Worm (Caenorhabditis elegans) whole organism, young adult: ENCODE data around the gene irld-3.

Experiments used
- F49E8.2 ChIP-seq: sonication (generic microtip); optimal IDR thresholded peaks from 3 replicates; lab custom pipeline; 2017; ENCODE audit warnings: missing genetic modification characterization, mild to moderate bottlenecking, missing compliant biosample characterization, antibody characterized with exemption, moderate library complexity; ENCODE audit not compliant: insufficient read depth
- K11D2.4 ChIP-seq: fragments of 200-800 bp; sonication (Bioruptor generic); IDR thresholded peaks from 2 replicates; pipeline ENCODE4 v1.3.6; 2022; ENCODE audit warnings: missing genetic modification reagents, missing genetic modification characterization, missing compliant biosample characterization
- Y53F4B.3 ChIP-seq: fragments of 200-800 bp; sonication (Bioruptor generic); IDR thresholded peaks from 2 replicates; pipeline ENCODE4 v1.3.6; 2022; ENCODE audit warnings: missing genetic modification reagents, missing genetic modification characterization, missing compliant biosample characterization
- Y95B8A.8 ChIP-seq: fragments of 200-800 bp; sonication (Bioruptor generic); IDR thresholded peaks from 2 replicates; pipeline ENCODE4 v1.3.6; 2022; ENCODE audit warnings: missing genetic modification reagents, missing genetic modification characterization, missing compliant biosample characterization
- akir-1 ChIP-seq: fragments of 200-800 bp; sonication (Bioruptor generic); optimal IDR thresholded peaks from 2 replicates; lab custom pipeline; 2018; ENCODE audit warnings: mild to moderate bottlenecking, missing genetic modification characterization, moderate library complexity, missing compliant biosample characterization
- attf-6 ChIP-seq: fragments of 200-800 bp; sonication (Bioruptor generic); IDR thresholded peaks from 2 replicates; pipeline ENCODE4 v1.3.6; 2022; ENCODE audit warnings: missing genetic modification reagents, missing genetic modification characterization, missing compliant biosample characterization
- ccch-3 ChIP-seq: fragments of 200-800 bp; sonication (Bioruptor generic); optimal IDR thresholded peaks from 2 replicates; lab custom pipeline; 2018; ENCODE audit warnings: mild to moderate bottlenecking, missing genetic modification characterization, missing compliant biosample characterization
- cebp-1 ChIP-seq, 2 experiments: fragments of 200-800 bp in 1 of 2; sonication (Bioruptor generic) in 1 of 2; sonication (generic microtip) in 1 of 2; IDR thresholded peaks in 1 of 2; optimal IDR thresholded peaks in 1 of 2; 2 replicates each; pipeline versions ENCODE4 v1.3.6 to Lab custom; 2017 to 2022; ENCODE audit warnings: missing compliant biosample characterization in 2 of 2, missing genetic modification characterization in 2 of 2, mild to moderate bottlenecking in 1 of 2, missing genetic modification reagents in 1 of 2, moderate library complexity in 1 of 2
- ceh-40 ChIP-seq: fragments of 200-800 bp; sonication (Bioruptor generic); IDR thresholded peaks from 2 replicates; pipeline ENCODE4 v1.3.6; 2022; ENCODE audit warnings: missing genetic modification characterization, missing compliant biosample characterization
- ceh-79 ChIP-seq: sonication (generic microtip); optimal IDR thresholded peaks from 2 replicates; lab custom pipeline; 2017; ENCODE audit warnings: mild to moderate bottlenecking, missing genetic modification characterization, missing compliant biosample characterization
- ceh-91 ChIP-seq: fragments of 200-800 bp; sonication (Bioruptor generic); IDR thresholded peaks from 2 replicates; pipeline ENCODE4 v1.3.6; 2022; ENCODE audit warnings: missing genetic modification reagents, missing genetic modification characterization, missing compliant biosample characterization
- dox-1 ChIP-seq: fragments of 200-800 bp; sonication (Bioruptor generic); IDR thresholded peaks from 2 replicates; pipeline ENCODE4 v1.3.6; 2022; ENCODE audit warnings: missing genetic modification reagents, missing genetic modification characterization, missing compliant biosample characterization
- dpff-1 ChIP-seq: sonication (generic microtip); optimal IDR thresholded peaks from 2 replicates; lab custom pipeline; 2017; ENCODE audit warnings: mild to moderate bottlenecking, missing genetic modification characterization, missing compliant biosample characterization
- egl-44 ChIP-seq: fragments of 200-800 bp; sonication (Bioruptor generic); IDR thresholded peaks from 2 replicates; pipeline ENCODE4 v1.3.6; 2022; ENCODE audit warnings: missing genetic modification reagents, missing genetic modification characterization, missing compliant biosample characterization
- ekl-4 ChIP-seq: fragments of 200-800 bp; sonication (Bioruptor generic); IDR thresholded peaks from 2 replicates; pipeline ENCODE4 v1.3.6; 2022; ENCODE audit warnings: missing genetic modification reagents, missing genetic modification characterization, missing compliant biosample characterization
- fkh-3 ChIP-seq: sonication (generic microtip); optimal IDR thresholded peaks from 2 replicates; lab custom pipeline; 2016; ENCODE audit warnings: mild to moderate bottlenecking, missing genetic modification characterization, missing compliant biosample characterization
- hlh-12 ChIP-seq: sonication (generic microtip); optimal IDR thresholded peaks from 2 replicates; lab custom pipeline; 2016; ENCODE audit warnings: missing genetic modification characterization, missing compliant biosample characterization
- hlh-26 ChIP-seq: fragments of 200-800 bp; sonication (Bioruptor generic); conservative IDR thresholded peaks from 2 replicates; pipeline ENCODE4 v1.3.6; 2022; ENCODE audit warnings: missing genetic modification reagents, missing genetic modification characterization, missing compliant biosample characterization
- hmg-1.2 ChIP-seq: fragments of 200-800 bp; sonication (Bioruptor generic); IDR thresholded peaks from 2 replicates; pipeline ENCODE4 v1.3.6; 2022; ENCODE audit warnings: missing genetic modification reagents, missing genetic modification characterization, missing compliant biosample characterization
- hrde-1 ChIP-seq: sonication (generic microtip); optimal IDR thresholded peaks from 2 replicates; lab custom pipeline; 2016; ENCODE audit warnings: missing genetic modification characterization, mild to moderate bottlenecking, missing compliant biosample characterization, moderate library complexity, missing genotype, missing genetic modification reagents, borderline replicate concordance
- hsf-1 ChIP-seq: fragments of 200-800 bp; sonication (Bioruptor generic); IDR thresholded peaks from 2 replicates; pipeline ENCODE4 v1.3.6; 2022; ENCODE audit warnings: missing genetic modification reagents, missing genetic modification characterization, missing compliant biosample characterization
- lag-1 ChIP-seq: fragments of 200-800 bp; sonication (Bioruptor generic); IDR thresholded peaks from 2 replicates; pipeline ENCODE4 v1.3.6; 2022; ENCODE audit warnings: missing genetic modification reagents, missing genetic modification characterization, missing compliant biosample characterization
- let-526 ChIP-seq: fragments of 200-800 bp; sonication (Bioruptor generic); IDR thresholded peaks from 2 replicates; pipeline ENCODE4 v1.3.6; 2022; ENCODE audit warnings: missing genetic modification reagents, missing genetic modification characterization, missing compliant biosample characterization
- let-607 ChIP-seq, 2 experiments: fragments of 200-800 bp in 1 of 2; sonication (Bioruptor generic) in 1 of 2; sonication (generic microtip) in 1 of 2; optimal IDR thresholded peaks; 2 replicates each; lab custom pipeline; 2016 to 2018; ENCODE audit warnings: mild to moderate bottlenecking in 2 of 2, missing compliant biosample characterization in 2 of 2, missing genetic modification characterization in 2 of 2, moderate library complexity in 2 of 2, missing genotype in 1 of 2
- lin-54 ChIP-seq: fragments of 200-800 bp; sonication (Bioruptor generic); optimal IDR thresholded peaks from 2 replicates; lab custom pipeline; 2018; ENCODE audit warnings: mild to moderate bottlenecking, missing genetic modification characterization, missing compliant biosample characterization
- lir-1 ChIP-seq: fragments of 200-800 bp; sonication (Bioruptor generic); conservative IDR thresholded peaks from 2 replicates; pipeline ENCODE4 v1.3.6; 2022; ENCODE audit warnings: missing genetic modification reagents, missing genetic modification characterization, missing compliant biosample characterization
- lsl-1 ChIP-seq: fragments of 200-800 bp; sonication (Bioruptor generic); optimal IDR thresholded peaks from 2 replicates; lab custom pipeline; 2018; ENCODE audit warnings: mild to moderate bottlenecking, missing genetic modification characterization, moderate library complexity, missing compliant biosample characterization
- mes-4 ChIP-seq: sonication (generic microtip); optimal IDR thresholded peaks from 2 replicates; lab custom pipeline; 2016; ENCODE audit warnings: missing genotype, missing genetic modification characterization, missing compliant biosample characterization
- nfya-1 ChIP-seq: sonication (generic microtip); optimal IDR thresholded peaks from 2 replicates; lab custom pipeline; 2017; ENCODE audit warnings: antibody characterized with exemption, missing compliant biosample characterization, missing genetic modification characterization, borderline replicate concordance; ENCODE audit not compliant: insufficient read depth
- nhr-27 ChIP-seq: fragments of 200-800 bp; sonication (Bioruptor generic); optimal IDR thresholded peaks from 2 replicates; lab custom pipeline; 2018; ENCODE audit warnings: mild to moderate bottlenecking, missing genetic modification characterization, moderate library complexity, missing compliant biosample characterization
- rec-8 ChIP-seq, 2 experiments: sonication (generic microtip); optimal IDR thresholded peaks; 2 replicates each; lab custom pipeline; 2016; ENCODE audit warnings: mild to moderate bottlenecking in 2 of 2, missing genetic modification characterization in 2 of 2, missing genetic modification reagents in 2 of 2, missing genotype in 2 of 2, missing biosample characterization in 1 of 2, missing compliant biosample characterization in 1 of 2, moderate library complexity in 1 of 2
- snpc-1.1 ChIP-seq: sonication (generic microtip); optimal IDR thresholded peaks from 2 replicates; lab custom pipeline; 2017; ENCODE audit warnings: missing genetic modification characterization, mild to moderate bottlenecking, missing compliant biosample characterization, antibody characterized with exemption, moderate library complexity, missing genotype, missing genetic modification reagents; ENCODE audit not compliant: insufficient read depth
- somi-1 ChIP-seq: fragments of 200-800 bp; sonication (Bioruptor generic); optimal IDR thresholded peaks from 2 replicates; lab custom pipeline; 2018; ENCODE audit warnings: mild to moderate bottlenecking, missing genetic modification characterization, missing compliant biosample characterization
- sptf-2 ChIP-seq: fragments of 200-800 bp; sonication (Bioruptor generic); optimal IDR thresholded peaks from 2 replicates; lab custom pipeline; 2018; ENCODE audit warnings: mild to moderate bottlenecking, missing genetic modification characterization, missing compliant biosample characterization
- unc-62 ChIP-seq: fragments of 150-350 bp; optimal IDR thresholded peaks from 2 replicates; lab custom pipeline; 2014; ENCODE audit warnings: missing biosample characterization, missing genetic modification reagents, missing genetic modification characterization
- zfh-2 ChIP-seq: fragments of 200-800 bp; sonication (Bioruptor generic); conservative IDR thresholded peaks from 2 replicates; pipeline ENCODE4 v1.3.6; 2022; ENCODE audit warnings: missing genetic modification reagents, missing genetic modification characterization, missing compliant biosample characterization
- zim-3 ChIP-seq: sonication (generic microtip); optimal IDR thresholded peaks from 2 replicates; lab custom pipeline; 2017; ENCODE audit warnings: mild to moderate bottlenecking, missing genetic modification characterization, moderate library complexity, missing compliant biosample characterization
- ztf-18 ChIP-seq: sonication (generic microtip); optimal IDR thresholded peaks from 2 replicates; lab custom pipeline; 2016; ENCODE audit warnings: missing genotype, mild to moderate bottlenecking, missing genetic modification characterization, missing compliant biosample characterization
- ztf-22 ChIP-seq: fragments of 200-800 bp; sonication (Bioruptor generic); optimal IDR thresholded peaks from 2 replicates; lab custom pipeline; 2018; ENCODE audit warnings: mild to moderate bottlenecking, missing genetic modification characterization, moderate library complexity, missing compliant biosample characterization
- ztf-25 ChIP-seq: fragments of 200-800 bp; sonication (Bioruptor generic); IDR thresholded peaks from 2 replicates; pipeline ENCODE4 v1.3.6; 2022; ENCODE audit warnings: missing genetic modification reagents, missing genetic modification characterization, missing compliant biosample characterization
- ztf-26 ChIP-seq: sonication (generic microtip); optimal IDR thresholded peaks from 2 replicates; lab custom pipeline; 2017; ENCODE audit warnings: missing genetic modification characterization, missing compliant biosample characterization
- ztf-3 ChIP-seq: fragments of 200-800 bp; sonication (Bioruptor generic); optimal IDR thresholded peaks from 2 replicates; lab custom pipeline; 2018; ENCODE audit warnings: mild to moderate bottlenecking, missing genetic modification characterization, missing compliant biosample characterization

irld-3 gene

DNA sequence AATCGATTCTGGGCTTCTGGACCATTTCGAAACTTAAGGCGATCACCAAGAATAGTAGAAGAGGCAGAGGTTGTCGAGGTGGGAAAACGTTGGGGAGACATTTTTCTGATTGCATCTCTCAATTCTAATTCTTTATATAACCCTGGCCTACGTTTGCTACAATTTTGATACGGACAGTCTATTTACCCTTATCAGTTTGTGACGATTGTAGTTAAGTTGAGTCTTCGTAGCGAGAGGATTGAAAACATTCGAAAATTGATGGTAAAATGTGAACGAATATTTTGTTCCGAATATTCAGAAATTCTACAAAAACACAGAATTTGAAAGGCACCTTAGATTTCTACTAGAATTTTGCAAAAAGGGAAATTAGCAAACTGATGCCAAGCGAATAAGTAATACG, 10.7 kb downstream of the irld-3 start, which contains the start of gene Y73C8C.10:
Y73C8C.10 (minus strand) TSS at position 101 of the 400 bp plus-strand sequence.
- no peak for TF ChIP-seq ccch-3 (GFP tag; lab: Kevin White, UChicago)
- no peak for TF ChIP-seq ekl-4 (GFP tag; lab: Robert Waterston, UW)
- no peak for TF ChIP-seq zim-3 (tag; lab: Kevin White, UChicago)
- no peak for TF ChIP-seq zfh-2
- no peak for TF ChIP-seq ceh-79
- TF ChIP-seq lin-54 (GFP tag; lab: Kevin White, UChicago): no peak
- TF ChIP-seq snpc-1.1: no peak
- TF ChIP-seq ztf-18 (tag; lab: Kevin White, UChicago): no peak
- TF ChIP-seq hsf-1 (GFP tag; lab: Robert Waterston, UW): no peak
- TF ChIP-seq ztf-22 (GFP tag; lab: Kevin White, UChicago): no peak
- no peak for TF ChIP-seq somi-1 (GFP tag; lab: Kevin White, UChicago)
- no peak for TF ChIP-seq unc-62 (GFP tag; lab: Kevin White, UChicago)
- no peak for TF ChIP-seq hlh-12 (tag; lab: Kevin White, UChicago)
- no peak for TF ChIP-seq lag-1 (GFP tag; lab: Robert Waterston, UW)
- TF ChIP-seq, all 124 proteins: peak for 0

DNA sequence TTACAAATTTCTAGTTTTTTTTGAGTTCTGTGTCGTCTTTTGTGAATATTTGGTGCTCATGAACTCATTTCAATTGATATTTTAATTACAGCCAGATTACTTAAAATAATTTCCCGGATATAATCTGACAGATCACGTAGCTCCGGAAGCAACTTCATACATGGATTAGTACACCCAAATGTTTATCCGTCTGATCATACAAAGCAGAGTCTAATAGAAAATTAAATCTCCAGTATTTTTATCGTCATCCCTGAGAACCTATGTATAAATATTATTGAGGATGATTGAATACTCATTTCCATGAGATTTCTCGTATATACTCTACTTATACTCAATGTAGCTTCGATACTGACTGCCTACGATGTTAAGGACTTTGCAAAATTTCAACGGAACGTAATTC, 13.5 kb downstream of the irld-3 start, which contains the start of gene Y73C8C.12:
Y73C8C.12 (plus strand) TSS at position 301 of the 400 bp plus-strand sequence.
- no peak for TF ChIP-seq hsf-1 (GFP tag; lab: Robert Waterston, UW)
- no peak for TF ChIP-seq dox-1 (GFP tag; lab: Robert Waterston, UW)
- TF ChIP-seq hmg-1.2: no peak
- no peak for TF ChIP-seq dpff-1 (tag; lab: Kevin White, UChicago)
- no peak for TF ChIP-seq egl-44 (GFP tag; lab: Robert Waterston, UW)
- TF ChIP-seq cebp-1 (GFP tag; IDR thresholded peaks at IDR 0.05; lab: Robert Waterston, UW): no peak
- no peak for TF ChIP-seq cebp-1 (tag; optimal IDR thresholded peaks at IDR 0.05; lab: Kevin White, UChicago)
- TF ChIP-seq, all 124 proteins: peak for 0

DNA sequence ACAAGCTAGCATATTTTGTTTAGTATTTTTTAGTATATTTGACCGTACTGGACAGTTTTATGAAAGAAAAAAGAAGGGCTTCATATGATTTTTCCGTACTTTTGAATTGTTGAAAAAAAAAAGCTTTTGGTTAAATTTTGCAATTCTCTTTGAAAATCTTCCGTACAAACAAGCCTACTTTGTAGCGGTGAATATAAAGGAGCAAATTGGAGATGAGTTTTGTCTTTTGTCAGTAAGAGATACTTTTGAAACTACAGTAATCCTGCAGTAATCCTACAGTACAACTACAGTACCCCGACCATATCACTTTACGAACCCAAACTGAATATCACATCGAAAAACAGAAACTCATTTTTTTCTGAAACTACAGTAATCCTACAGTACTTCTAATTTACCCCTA, 16.0 kb downstream of the irld-3 start:
- no peak for TF ChIP-seq dox-1 (GFP tag; lab: Robert Waterston, UW)
- no peak for TF ChIP-seq Y95B8A.8 (GFP tag; lab: Robert Waterston, UW)
- TF ChIP-seq attf-6 (GFP tag; lab: Robert Waterston, UW): no peak
- no peak for TF ChIP-seq nfya-1
- TF ChIP-seq ztf-22 (GFP tag; lab: Kevin White, UChicago): no peak
- no peak for TF ChIP-seq Y53F4B.3 (GFP tag; lab: Robert Waterston, UW)
- no peak for TF ChIP-seq lir-1 (GFP tag; lab: Robert Waterston, UW)
- no peak for TF ChIP-seq nhr-27 (tag; lab: Kevin White, UChicago)
- TF ChIP-seq ceh-91 (GFP tag; lab: Robert Waterston, UW): no peak
- TF ChIP-seq let-607 (tag; optimal IDR thresholded peaks at IDR 0.05; lab: Kevin White, UChicago): no peak
- no peak for TF ChIP-seq hrde-1
- TF ChIP-seq, all 124 proteins: peak for 0

DNA sequence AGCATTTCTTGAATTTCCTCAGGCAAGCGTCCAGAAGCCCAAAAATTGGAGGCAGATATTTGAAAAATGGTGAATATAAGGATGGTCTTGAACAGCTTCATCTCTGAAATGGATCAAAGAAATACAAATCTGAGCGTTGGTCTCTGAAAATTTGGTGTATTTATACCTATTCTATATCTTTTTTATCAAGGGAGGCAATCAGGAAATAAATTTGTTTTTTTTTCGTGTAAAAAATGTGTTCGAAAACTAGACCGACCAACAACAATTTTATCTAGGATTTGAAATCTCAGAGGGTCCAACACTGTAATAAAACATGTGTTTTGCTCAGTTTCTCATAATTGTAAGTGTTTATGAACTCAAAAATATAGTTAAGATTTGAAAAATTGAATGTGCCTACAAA, 16.6 kb downstream of the irld-3 start, which contains the start of gene srt-56:
srt-56 (minus strand) TSS at position 101 of the 400 bp plus-strand sequence.
- TF ChIP-seq hlh-26 (GFP tag; lab: Robert Waterston, UW) (no peak), ceh-40 (no peak), rec-8 (tag; optimal IDR thresholded peaks at IDR 0.05; lab: Kevin White, UChicago) (no peak), ekl-4 (GFP tag; lab: Robert Waterston, UW) (no peak), let-526 (GFP tag; lab: Robert Waterston, UW) (no peak), ccch-3 (GFP tag; lab: Kevin White, UChicago) (no peak), lsl-1 (GFP tag; lab: Kevin White, UChicago) (no peak), ztf-25 (GFP tag; lab: Robert Waterston, UW) (no peak), F49E8.2 (tag; lab: Kevin White, UChicago) (no peak), ztf-26 (no peak), dpff-1 (tag; lab: Kevin White, UChicago) (no peak), fkh-3 (no peak), mes-4 (tag; lab: Kevin White, UChicago) (no peak), K11D2.4 (GFP tag; lab: Robert Waterston, UW) (no peak), sptf-2 (GFP tag; lab: Kevin White, UChicago) (no peak), ztf-3 (GFP tag; lab: Kevin White, UChicago) (no peak), ceh-79 (no peak), akir-1 (GFP tag; lab: Kevin White, UChicago) (no peak)
